Worm (Caenorhabditis elegans) whole organism, late embryonic: Measurements from ENCODE around the gene C27D8.2.

Experiments used
- C38D4.7 ChIP-seq: fragments of 200-800 bp; sonication (Bioruptor generic); optimal IDR thresholded peaks from 2 replicates; lab custom pipeline; 2018; ENCODE audit warnings: mild to moderate bottlenecking, missing genetic modification characterization, moderate library complexity, missing compliant biosample characterization
- F13H6.1 ChIP-seq: sonication (generic microtip); optimal IDR thresholded peaks from 2 replicates; lab custom pipeline; 2016; ENCODE audit warnings: missing genetic modification characterization, missing compliant biosample characterization
- Y22D7AL.16 ChIP-seq: sonication (generic microtip); optimal IDR thresholded peaks from 2 replicates; lab custom pipeline; 2016; ENCODE audit warnings: missing genetic modification characterization, missing compliant biosample characterization
- eyg-1 ChIP-seq: sonication (generic microtip); optimal IDR thresholded peaks from 2 replicates; lab custom pipeline; 2016; ENCODE audit warnings: missing genotype, missing genetic modification characterization, missing compliant biosample characterization
- fax-1 ChIP-seq: sonication (generic microtip); optimal IDR thresholded peaks from 2 replicates; lab custom pipeline; 2016; ENCODE audit warnings: missing genotype, missing genetic modification characterization, missing compliant biosample characterization
- hlh-6 ChIP-seq: sonication (generic microtip); optimal IDR thresholded peaks from 2 replicates; lab custom pipeline; 2016; ENCODE audit warnings: missing genotype, missing genetic modification characterization, missing compliant biosample characterization
- lin-11 ChIP-seq: fragments of 200-800 bp; sonication (Bioruptor generic); optimal IDR thresholded peaks from 2 replicates; lab custom pipeline; 2018; ENCODE audit warnings: mild to moderate bottlenecking, missing genetic modification characterization, missing compliant biosample characterization
- pha-4 ChIP-seq: fragments of 150-350 bp; optimal IDR thresholded peaks from 2 replicates; lab custom pipeline; 2018; ENCODE audit warnings: missing biosample characterization, missing genetic modification reagents, missing genetic modification characterization
- tbx-7 ChIP-seq: sonication (generic microtip); optimal IDR thresholded peaks from 2 replicates; lab custom pipeline; 2016; ENCODE audit warnings: missing genotype, missing genetic modification characterization, missing compliant biosample characterization

- TF ChIP-seq C38D4.7 = no peak
- no peak for TF ChIP-seq fax-1
- no peak for TF ChIP-seq Y22D7AL.16 (tag; lab: Kevin White, UChicago)
- TF ChIP-seq F13H6.1 (tag; lab: Kevin White, UChicago) = no peak
- no peak for TF ChIP-seq tbx-7 (tag; lab: Kevin White, UChicago)
- TF ChIP-seq eyg-1 (tag; lab: Kevin White, UChicago) = no peak
- TF ChIP-seq pha-4 (tag; lab: Kevin White, UChicago) = no peak
- TF ChIP-seq hlh-6 (tag; lab: Kevin White, UChicago) = no peak
- TF ChIP-seq lin-11 (tag; lab: Kevin White, UChicago) = no peak
Observed at ce11 chrIV:12710996-12711395, at the start of gene C27D8.2.
